Fruit fly (Drosophila melanogaster) whole organism, embryonic: ENCODE measurements around the gene CG1024.
A peak's percentile ranks its signal among the peaks of the same experiment; 100 is the strongest.

Source experiments
- Abd-B ChIP-seq: fragments of 200-800 bp; sonication (Bioruptor generic); optimal IDR thresholded peaks from 2 replicates; lab custom pipeline; 2018; ENCODE audit warnings: missing biosample characterization, mild to moderate bottlenecking, missing genetic modification characterization, moderate library complexity
- Aef1 ChIP-seq: fragments of 200-800 bp; sonication (Bioruptor generic); IDR thresholded peaks from 3 replicates; pipeline ENCODE4 v1.3.6; 2022; ENCODE audit warnings: missing biosample characterization, missing genetic modification characterization
- CG12942 ChIP-seq: fragments of 200-800 bp; sonication (Bioruptor generic); optimal IDR thresholded peaks from 3 replicates; lab custom pipeline; 2016; ENCODE audit warnings: missing biosample characterization, missing genetic modification characterization
- CG14860 ChIP-seq: fragments of 200-800 bp; sonication (Bioruptor generic); IDR thresholded peaks from 3 replicates; pipeline ENCODE4 v1.3.6; 2022; ENCODE audit warnings: missing biosample characterization, missing genetic modification characterization; ENCODE audit not compliant: partially characterized antibody
- CG15073 ChIP-seq: fragments of 200-800 bp; sonication (Bioruptor generic); optimal IDR thresholded peaks from 2 replicates; lab custom pipeline; 2016; ENCODE audit warnings: missing biosample characterization, missing genetic modification characterization
- CG15514 ChIP-seq: fragments of 200-800 bp; sonication (Bioruptor generic); optimal IDR thresholded peaks from 3 replicates; lab custom pipeline; 2017; ENCODE audit warnings: missing biosample characterization, missing genetic modification characterization, mild to moderate bottlenecking, moderate library complexity, missing genetic modification reagents
- CG1602 ChIP-seq: fragments of 200-800 bp; sonication (Bioruptor generic); optimal IDR thresholded peaks from 3 replicates; lab custom pipeline; 2016; ENCODE audit warnings: missing biosample characterization, missing genetic modification characterization
- CG17361 ChIP-seq: fragments of 200-800 bp; sonication (Bioruptor generic); IDR thresholded peaks from 3 replicates; pipeline ENCODE4 v1.3.6; 2022; ENCODE audit warnings: missing biosample characterization, missing genetic modification characterization
- CG18764 ChIP-seq: fragments of 200-800 bp; sonication (Bioruptor generic); optimal IDR thresholded peaks from 3 replicates; lab custom pipeline; 2016; ENCODE audit warnings: missing biosample characterization, missing genetic modification characterization
- CG2712 ChIP-seq: fragments of 200-800 bp; optimal IDR thresholded peaks from 3 replicates; lab custom pipeline; 2019; ENCODE audit warnings: missing biosample characterization, mild to moderate bottlenecking, missing genetic modification characterization, moderate library complexity
- CG30403 ChIP-seq: fragments of 200-800 bp; sonication (Bioruptor generic); optimal IDR thresholded peaks from 3 replicates; lab custom pipeline; 2016; ENCODE audit warnings: missing biosample characterization, missing genetic modification characterization
- CG31365 ChIP-seq: fragments of 200-800 bp; sonication (Bioruptor generic); optimal IDR thresholded peaks from 2 replicates; lab custom pipeline; 2018; ENCODE audit warnings: missing biosample characterization, mild to moderate bottlenecking, missing genetic modification characterization
- CG33213 ChIP-seq: fragments of 200-800 bp; sonication (Bioruptor generic); optimal IDR thresholded peaks from 3 replicates; lab custom pipeline; 2016; ENCODE audit warnings: missing biosample characterization, missing genetic modification characterization
- CG3847 ChIP-seq: fragments of 200-800 bp; sonication (Bioruptor generic); IDR thresholded peaks from 2 replicates; pipeline ENCODE4 v1.3.6; 2022; ENCODE audit warnings: missing biosample characterization, missing genetic modification characterization
- CG4424 ChIP-seq: fragments of 200-800 bp; sonication (Bioruptor generic); optimal IDR thresholded peaks from 3 replicates; lab custom pipeline; 2016; ENCODE audit warnings: missing biosample characterization, missing genetic modification characterization
- CG5245 ChIP-seq: fragments of 200-800 bp; sonication (Bioruptor generic); optimal IDR thresholded peaks from 3 replicates; lab custom pipeline; 2016; ENCODE audit warnings: missing biosample characterization, missing genetic modification characterization
- CG6254 ChIP-seq: fragments of 200-800 bp; sonication (Bioruptor generic); optimal IDR thresholded peaks from 3 replicates; lab custom pipeline; 2017; ENCODE audit warnings: mild to moderate bottlenecking, missing biosample characterization, missing genetic modification reagents, missing genetic modification characterization
- CG6765 ChIP-seq: fragments of 200-800 bp; sonication (Bioruptor generic); optimal IDR thresholded peaks from 3 replicates; lab custom pipeline; 2017; ENCODE audit warnings: missing biosample characterization, mild to moderate bottlenecking, missing genetic modification characterization
- CG7745 ChIP-seq: fragments of 200-800 bp; sonication (Bioruptor generic); optimal IDR thresholded peaks from 2 replicates; lab custom pipeline; 2018; ENCODE audit warnings: missing biosample characterization, mild to moderate bottlenecking, missing genetic modification characterization, moderate library complexity
- CG9797 ChIP-seq: fragments of 200-800 bp; sonication (Bioruptor generic); optimal IDR thresholded peaks from 3 replicates; lab custom pipeline; 2018; ENCODE audit warnings: missing biosample characterization, mild to moderate bottlenecking, missing genetic modification characterization
- Dip2 ChIP-seq: fragments of 200-800 bp; sonication (Bioruptor generic); IDR thresholded peaks from 2 replicates; pipeline ENCODE4 v1.3.6; 2022; ENCODE audit warnings: missing biosample characterization, missing genetic modification characterization
- Dref ChIP-seq: fragments of 200-800 bp; sonication (Bioruptor generic); IDR thresholded peaks from 2 replicates; pipeline ENCODE4 v1.3.6; 2022; ENCODE audit warnings: missing biosample characterization, missing genetic modification characterization
- Elba2 ChIP-seq: fragments of 200-800 bp; sonication (Bioruptor generic); optimal IDR thresholded peaks from 3 replicates; lab custom pipeline; 2016; ENCODE audit warnings: missing biosample characterization, missing genetic modification characterization
- Ets65A ChIP-seq: fragments of 200-800 bp; sonication (Bioruptor generic); peaks from one replicate; lab custom pipeline; 2016; ENCODE audit warnings: missing biosample characterization, missing genetic modification characterization
- Hmr ChIP-seq: fragments of 200-800 bp; sonication (Bioruptor generic); optimal IDR thresholded peaks from 3 replicates; lab custom pipeline; 2017; ENCODE audit warnings: mild to moderate bottlenecking, missing biosample characterization, missing genetic modification reagents, missing genetic modification characterization
- Hr51 ChIP-seq, 2 experiments: fragments of 200-800 bp; sonication (Bioruptor generic); optimal IDR thresholded peaks; 2 replicates in 1 of 2; 3 replicates in 1 of 2; lab custom pipeline; 2016 to 2018; ENCODE audit warnings: missing biosample characterization in 2 of 2, missing genetic modification characterization in 2 of 2, mild to moderate bottlenecking in 1 of 2, moderate library complexity in 1 of 2
- Lhr ChIP-seq: fragments of 200-800 bp; sonication (Bioruptor generic); optimal IDR thresholded peaks from 3 replicates; lab custom pipeline; 2017; ENCODE audit warnings: mild to moderate bottlenecking, missing biosample characterization, missing genetic modification reagents, missing genetic modification characterization
- Pdp1 ChIP-seq, 2 experiments: fragments of 200-800 bp; sonication (Bioruptor generic); optimal IDR thresholded peaks; 3 replicates each; lab custom pipeline; 2016; ENCODE audit warnings: missing biosample characterization in 2 of 2, missing genetic modification characterization in 2 of 2, mild to moderate bottlenecking in 1 of 2, moderate library complexity in 1 of 2
- Rx ChIP-seq: fragments of 200-800 bp; sonication (Bioruptor generic); IDR thresholded peaks from 2 replicates; pipeline ENCODE4 v1.3.6; 2022; ENCODE audit warnings: missing biosample characterization, missing genetic modification characterization
- Sry-β ChIP-seq: fragments of 200-800 bp; sonication (Bioruptor generic); optimal IDR thresholded peaks from 2 replicates; lab custom pipeline; 2018; ENCODE audit warnings: missing biosample characterization, mild to moderate bottlenecking, missing genetic modification characterization, moderate library complexity
- YL-1 ChIP-seq: fragments of 200-800 bp; sonication (Bioruptor generic); optimal IDR thresholded peaks from 3 replicates; lab custom pipeline; 2017; ENCODE audit warnings: missing biosample characterization, mild to moderate bottlenecking, missing genetic modification characterization
- ase ChIP-seq: fragments of 200-800 bp; sonication (Bioruptor generic); IDR thresholded peaks from 3 replicates; pipeline ENCODE4 v1.3.6; 2022; ENCODE audit warnings: missing biosample characterization, missing genetic modification characterization
- bcd ChIP-seq: fragments of 200-800 bp; sonication (Bioruptor generic); optimal IDR thresholded peaks from 2 replicates; lab custom pipeline; 2017; ENCODE audit warnings: missing biosample characterization, mild to moderate bottlenecking, missing genetic modification characterization
- chinmo ChIP-seq: fragments of 200-800 bp; sonication (Bioruptor generic); IDR thresholded peaks from 4 replicates; pipeline ENCODE4 v1.3.6; 2022; ENCODE audit warnings: missing biosample characterization, missing genetic modification characterization; ENCODE audit not compliant: partially characterized antibody
- chn ChIP-seq: fragments of 200-800 bp; sonication (Bioruptor generic); optimal IDR thresholded peaks from 2 replicates; lab custom pipeline; 2016; ENCODE audit warnings: missing biosample characterization, missing genetic modification characterization
- emc ChIP-seq: fragments of 200-800 bp; sonication (Bioruptor generic); optimal IDR thresholded peaks from 2 replicates; lab custom pipeline; 2016; ENCODE audit warnings: missing biosample characterization, missing genetic modification characterization
- gcm ChIP-seq: fragments of 200-800 bp; sonication (Bioruptor generic); optimal IDR thresholded peaks from 2 replicates; lab custom pipeline; 2019; ENCODE audit warnings: missing biosample characterization, mild to moderate bottlenecking, missing genetic modification characterization, moderate library complexity
- gsb-n ChIP-seq: fragments of 200-800 bp; sonication (Bioruptor generic); optimal IDR thresholded peaks from 3 replicates; lab custom pipeline; 2018; ENCODE audit warnings: missing biosample characterization, mild to moderate bottlenecking, missing genetic modification characterization
- hbn ChIP-seq: fragments of 200-800 bp; sonication (Bioruptor generic); IDR thresholded peaks from 2 replicates; pipeline ENCODE4 v1.3.6; 2022; ENCODE audit warnings: missing biosample characterization, missing genetic modification characterization; ENCODE audit not compliant: partially characterized antibody
- insv ChIP-seq, 2 experiments: fragments of 200-800 bp; sonication (Bioruptor generic); optimal IDR thresholded peaks; 3 replicates each; lab custom pipeline; 2016 to 2018; ENCODE audit warnings: missing biosample characterization in 2 of 2, missing genetic modification characterization in 2 of 2
- nau ChIP-seq: fragments of 200-800 bp; sonication (Bioruptor generic); optimal IDR thresholded peaks from 3 replicates; lab custom pipeline; 2017; ENCODE audit warnings: missing biosample characterization, mild to moderate bottlenecking, missing genetic modification characterization, missing genetic modification reagents
- odd ChIP-seq: fragments of 200-800 bp; sonication (Bioruptor generic); optimal IDR thresholded peaks from 2 replicates; lab custom pipeline; 2017; ENCODE audit warnings: missing biosample characterization, mild to moderate bottlenecking, missing genetic modification characterization
- pnt ChIP-seq: fragments of 200-800 bp; sonication (Bioruptor generic); optimal IDR thresholded peaks from 3 replicates; lab custom pipeline; 2016; ENCODE audit warnings: missing biosample characterization, missing genetic modification characterization
- pzg ChIP-seq: fragments of 200-800 bp; sonication (Bioruptor generic); optimal IDR thresholded peaks from 3 replicates; lab custom pipeline; 2018; ENCODE audit warnings: missing biosample characterization, mild to moderate bottlenecking, missing genetic modification characterization, moderate library complexity
- repo ChIP-seq: fragments of 200-800 bp; sonication (Bioruptor generic); optimal IDR thresholded peaks from 2 replicates; lab custom pipeline; 2016; ENCODE audit warnings: missing biosample characterization, missing genetic modification characterization
- row ChIP-seq: fragments of 200-800 bp; sonication (Bioruptor generic); IDR thresholded peaks from 3 replicates; pipeline ENCODE4 v1.3.6; 2022; ENCODE audit warnings: missing biosample characterization, missing genetic modification characterization
- vnd ChIP-seq: fragments of 200-800 bp; sonication (Bioruptor generic); IDR thresholded peaks from 3 replicates; pipeline ENCODE4 v1.3.6; 2022; ENCODE audit warnings: missing biosample characterization, missing genetic modification characterization; ENCODE audit not compliant: partially characterized antibody
- zf30C ChIP-seq: fragments of 200-800 bp; sonication (Bioruptor generic); optimal IDR thresholded peaks from 3 replicates; lab custom pipeline; 2018; ENCODE audit warnings: missing biosample characterization, mild to moderate bottlenecking, missing genetic modification characterization

The CG1024 gene

dm6 chr3R:6410412-6411225, 30.5 kb upstream of the CG1024 start (continued):
- TF ChIP-seq CG30403 (GFP tag; lab: Kevin White, UChicago) (peak; percentile 95), chinmo (GFP tag; lab: Robert Waterston, UW) (peak; percentile 75; the same call in 2 of the 4 replicates), CG9797 (GFP tag; lab: Kevin White, UChicago) (no peak), CG15073 (GFP tag; lab: Kevin White, UChicago) (peak; percentile 62), pzg (GFP tag; lab: Kevin White, UChicago) (no peak), CG7745 (tag; lab: Kevin White, UChicago) (no peak), zf30C (GFP tag; lab: Kevin White, UChicago) (no peak), nau (GFP tag; lab: Kevin White, UChicago) (peak; percentile 89), Rx (GFP tag; lab: Robert Waterston, UW) (peak; percentile 40; the same call in 1 of the 2 replicates), pnt (GFP tag; lab: Kevin White, UChicago) (peak; percentile 74), Ets65A (GFP tag; lab: Kevin White, UChicago) (peak; percentile 96), CG31365 (tag; lab: Kevin White, UChicago) (peak; percentile 51), CG12942 (GFP tag; lab: Kevin White, UChicago) (peak; percentile 45), Hr51 (GFP tag; optimal IDR thresholded peaks at IDR 0.05; lab: Kevin White, UChicago) (peak; percentile 31 to 93), CG17361 (GFP tag; lab: Robert Waterston, UW) (peak; percentile 98), CG18764 (GFP tag; lab: Kevin White, UChicago) (peak; percentile 67), Dref (GFP tag; lab: Robert Waterston, UW) (no peak), Hmr (peak; percentile 88), odd (peak; percentile 81), Abd-B (GFP tag; lab: Kevin White, UChicago) (peak; percentile 79), CG1602 (GFP tag; lab: Kevin White, UChicago) (peak; percentile 82), ase (GFP tag; lab: Robert Waterston, UW) (peak; percentile 21; the same call in 1 of the 3 replicates), emc (GFP tag; lab: Kevin White, UChicago) (peak; percentile 56), Elba2 (GFP tag; lab: Kevin White, UChicago) (no peak), CG5245 (GFP tag; lab: Kevin White, UChicago) (peak; percentile 60), row (peak; percentile 87), Pdp1 (GFP tag; optimal IDR thresholded peaks at IDR 0.05; lab: Kevin White, UChicago) (peak; percentile 75 to 89), vnd (GFP tag; lab: Robert Waterston, UW) (no peak), Sry-β (GFP tag; lab: Kevin White, UChicago) (peak; percentile 51), repo (GFP tag; lab: Kevin White, UChicago) (peak; percentile 70), Aef1 (GFP tag; lab: Robert Waterston, UW) (peak; percentile 10), CG33213 (GFP tag; lab: Kevin White, UChicago) (peak; percentile 48), CG4424 (GFP tag; lab: Kevin White, UChicago) (peak; percentile 89), CG15514 (GFP tag; lab: Kevin White, UChicago) (peak; percentile 54), CG3847 (GFP tag; lab: Robert Waterston, UW) (peak; percentile 57), CG6765 (GFP tag; lab: Kevin White, UChicago) (peak; percentile 71), CG14860 (no peak), Dip2 (GFP tag; lab: Robert Waterston, UW) (no peak), CG6254 (GFP tag; lab: Kevin White, UChicago) (peak; percentile 71), insv (GFP tag; optimal IDR thresholded peaks at IDR 0.05; lab: Kevin White, UChicago) (peak in 1 of 2 experiments; percentile 52), Lhr (GFP tag; lab: Kevin White, UChicago) (peak; percentile 76), CG2712 (tag; lab: Kevin White, UChicago) (peak; percentile 90), hbn (GFP tag; lab: Robert Waterston, UW) (no peak), gcm (GFP tag; lab: Kevin White, UChicago) (peak; percentile 82), bcd (GFP tag; lab: Kevin White, UChicago) (peak; percentile 88), YL-1 (peak; percentile 56), chn (peak; percentile 88), gsb-n (tag; lab: Kevin White, UChicago) (peak; percentile 81)
